Fruit fly (Drosophila melanogaster) whole organism, embryonic: ENCODE data around the gene CG1971.
A peak's percentile ranks its signal among the peaks of the same experiment; 100 is the strongest.

Experiments used
- Ada2b ChIP-seq: fragments of 200-800 bp; sonication (Bioruptor generic); IDR thresholded peaks from 2 replicates; pipeline ENCODE4 v1.3.6; 2022; ENCODE audit warnings: missing biosample characterization, missing genetic modification characterization
- Awh ChIP-seq: fragments of 200-800 bp; sonication (Bioruptor generic); IDR thresholded peaks from 2 replicates; pipeline ENCODE4, ENCODE4 v1.3.6; 2022; ENCODE audit warnings: missing biosample characterization, missing genetic modification characterization
- CG10565 ChIP-seq: fragments of 200-800 bp; sonication (Bioruptor generic); optimal IDR thresholded peaks from 3 replicates; lab custom pipeline; 2016; ENCODE audit warnings: missing biosample characterization, mild to moderate bottlenecking, missing genetic modification characterization
- CG10979 ChIP-seq: fragments of 200-800 bp; sonication (Bioruptor generic); optimal IDR thresholded peaks from 2 replicates; lab custom pipeline; 2018; ENCODE audit warnings: missing biosample characterization, mild to moderate bottlenecking, missing genetic modification characterization, moderate library complexity
- CG11560 ChIP-seq: fragments of 200-800 bp; sonication (Bioruptor generic); IDR thresholded peaks from 3 replicates; pipeline ENCODE4 v1.3.6; 2022; ENCODE audit warnings: missing biosample characterization, missing genetic modification characterization
- CG12104 ChIP-seq: fragments of 200-800 bp; sonication (Bioruptor generic); optimal IDR thresholded peaks from 3 replicates; lab custom pipeline; 2016; ENCODE audit warnings: missing biosample characterization, missing genetic modification characterization
- CG12391 ChIP-seq: fragments of 200-800 bp; sonication (Bioruptor generic); optimal IDR thresholded peaks from 3 replicates; lab custom pipeline; 2018; ENCODE audit warnings: missing biosample characterization, mild to moderate bottlenecking, missing genetic modification characterization, moderate library complexity
- CG12659 ChIP-seq: fragments of 200-800 bp; sonication (Bioruptor generic); optimal IDR thresholded peaks from 3 replicates; lab custom pipeline; 2017; ENCODE audit warnings: mild to moderate bottlenecking, missing biosample characterization, missing genetic modification reagents, missing genetic modification characterization
- CG14050 ChIP-seq: fragments of 200-800 bp; sonication (Bioruptor generic); IDR thresholded peaks from 3 replicates; pipeline ENCODE4 v1.3.6; 2022; ENCODE audit warnings: missing biosample characterization, missing genetic modification characterization
- CG15514 ChIP-seq: fragments of 200-800 bp; sonication (Bioruptor generic); optimal IDR thresholded peaks from 3 replicates; lab custom pipeline; 2017; ENCODE audit warnings: missing biosample characterization, missing genetic modification characterization, mild to moderate bottlenecking, moderate library complexity, missing genetic modification reagents
- CG1647 ChIP-seq: fragments of 200-800 bp; sonication (Bioruptor generic); optimal IDR thresholded peaks from 3 replicates; lab custom pipeline; 2016; ENCODE audit warnings: missing biosample characterization, missing genetic modification characterization
- CG17829 ChIP-seq: fragments of 200-800 bp; optimal IDR thresholded peaks from 2 replicates; lab custom pipeline; 2019; ENCODE audit warnings: missing biosample characterization, mild to moderate bottlenecking, missing genetic modification characterization, moderate library complexity
- CG2129 ChIP-seq: fragments of 200-800 bp; sonication (Bioruptor generic); IDR thresholded peaks from 2 replicates; pipeline ENCODE4 v1.3.6; 2022; ENCODE audit warnings: missing biosample characterization, missing genetic modification characterization; ENCODE audit not compliant: partially characterized antibody
- CG30403 ChIP-seq: fragments of 200-800 bp; sonication (Bioruptor generic); optimal IDR thresholded peaks from 3 replicates; lab custom pipeline; 2016; ENCODE audit warnings: missing biosample characterization, missing genetic modification characterization
- CG3281 ChIP-seq: fragments of 200-800 bp; sonication (Bioruptor generic); optimal IDR thresholded peaks from 3 replicates; lab custom pipeline; 2017; ENCODE audit warnings: missing biosample characterization, mild to moderate bottlenecking, missing genetic modification characterization
- CG4328 ChIP-seq: fragments of 200-800 bp; sonication (Bioruptor generic); optimal IDR thresholded peaks from 3 replicates; lab custom pipeline; 2017; ENCODE audit warnings: missing biosample characterization, missing genetic modification reagents, missing genetic modification characterization
- CG4730 ChIP-seq: fragments of 200-800 bp; sonication (Bioruptor generic); IDR thresholded peaks from 2 replicates; pipeline ENCODE4 v1.3.6; 2022; ENCODE audit warnings: missing biosample characterization, missing genetic modification characterization
- CG6175 ChIP-seq: fragments of 200-800 bp; sonication (Bioruptor generic); IDR thresholded peaks from 3 replicates; pipeline ENCODE4 v1.3.6; 2022; ENCODE audit warnings: missing biosample characterization, missing genetic modification characterization
- CG6765 ChIP-seq: fragments of 200-800 bp; sonication (Bioruptor generic); optimal IDR thresholded peaks from 3 replicates; lab custom pipeline; 2017; ENCODE audit warnings: missing biosample characterization, mild to moderate bottlenecking, missing genetic modification characterization
- CG7839 ChIP-seq: fragments of 200-800 bp; sonication (Bioruptor generic); optimal IDR thresholded peaks from 3 replicates; lab custom pipeline; 2018; ENCODE audit warnings: missing biosample characterization, mild to moderate bottlenecking, missing genetic modification characterization, moderate library complexity
- CG8388 ChIP-seq: fragments of 200-800 bp; sonication (Bioruptor generic); optimal IDR thresholded peaks from 2 replicates; lab custom pipeline; 2019; ENCODE audit warnings: missing biosample characterization, mild to moderate bottlenecking, missing genetic modification characterization, moderate library complexity
- CG9876 ChIP-seq: fragments of 200-800 bp; sonication (Bioruptor generic); optimal IDR thresholded peaks from 2 replicates; lab custom pipeline; 2016; ENCODE audit warnings: missing biosample characterization, missing genetic modification characterization
- CoRest ChIP-seq: fragments of 200-800 bp; sonication (Bioruptor generic); optimal IDR thresholded peaks from 3 replicates; lab custom pipeline; 2018; ENCODE audit warnings: missing biosample characterization, mild to moderate bottlenecking, missing genetic modification characterization, moderate library complexity
- Dfd ChIP-seq, 2 experiments: fragments of >200 bp; optimal IDR thresholded peaks; 2 replicates each; lab custom pipeline; 2017; ENCODE audit warnings: missing biosample characterization in 2 of 2, missing genetic modification characterization in 2 of 2
- Doc2 ChIP-seq: fragments of 200-800 bp; sonication (Bioruptor generic); IDR thresholded peaks from 2 replicates; pipeline ENCODE4 v1.3.6; 2022; ENCODE audit warnings: missing biosample characterization, missing genetic modification characterization
- E2f1 ChIP-seq: fragments of 200-800 bp; sonication (Bioruptor generic); IDR thresholded peaks from 2 replicates; pipeline ENCODE4 v1.3.6; 2022; ENCODE audit warnings: missing biosample characterization, missing genetic modification characterization
- Fer1 ChIP-seq: fragments of 200-800 bp; sonication (Bioruptor generic); optimal IDR thresholded peaks from 2 replicates; lab custom pipeline; 2017; ENCODE audit warnings: missing biosample characterization, mild to moderate bottlenecking, missing genetic modification characterization
- Gsc ChIP-seq: fragments of 200-800 bp; sonication (Bioruptor generic); IDR thresholded peaks from 2 replicates; pipeline ENCODE4 v1.3.6; 2022; ENCODE audit warnings: missing biosample characterization, missing genetic modification characterization
- H15 ChIP-seq: fragments of 200-800 bp; sonication (Bioruptor generic); IDR thresholded peaks from 3 replicates; pipeline ENCODE4 v1.3.6; 2022; ENCODE audit warnings: missing biosample characterization, missing genetic modification characterization
- Oaz ChIP-seq: fragments of 200-800 bp; sonication (Bioruptor generic); IDR thresholded peaks from 2 replicates; pipeline ENCODE4 v1.3.6; 2022; ENCODE audit warnings: missing biosample characterization, missing genetic modification characterization
- Ssrp ChIP-seq: fragments of 200-800 bp; sonication (Bioruptor generic); optimal IDR thresholded peaks from 2 replicates; lab custom pipeline; 2018; ENCODE audit warnings: missing biosample characterization, mild to moderate bottlenecking, missing genetic modification characterization, moderate library complexity
- Xbp1 ChIP-seq: fragments of 200-800 bp; sonication (Bioruptor generic); optimal IDR thresholded peaks from 3 replicates; lab custom pipeline; 2016; ENCODE audit warnings: missing biosample characterization, mild to moderate bottlenecking, missing genetic modification characterization
- ara ChIP-seq: fragments of 200-800 bp; sonication (Bioruptor generic); IDR thresholded peaks from 2 replicates; pipeline ENCODE4 v1.3.6; 2022; ENCODE audit warnings: missing biosample characterization, missing genetic modification characterization
- chif ChIP-seq, 2 experiments: fragments of 200-800 bp; sonication (Bioruptor generic); optimal IDR thresholded peaks; 3 replicates each; lab custom pipeline; 2016; ENCODE audit warnings: missing biosample characterization in 2 of 2, missing genetic modification characterization in 2 of 2
- corto ChIP-seq: fragments of 200-800 bp; sonication (Bioruptor generic); optimal IDR thresholded peaks from 2 replicates; lab custom pipeline; 2016; ENCODE audit warnings: missing biosample characterization, mild to moderate bottlenecking, missing genetic modification characterization, moderate library complexity
- dan ChIP-seq: fragments of 200-800 bp; sonication (Bioruptor generic); IDR thresholded peaks from 2 replicates; pipeline ENCODE4 v1.3.6; 2022; ENCODE audit warnings: missing biosample characterization, missing genetic modification characterization
- ftz-f1 ChIP-seq: fragments of 200-800 bp; sonication (Bioruptor generic); optimal IDR thresholded peaks from 2 replicates; lab custom pipeline; 2016; ENCODE audit warnings: missing biosample characterization, missing genetic modification characterization
- gce ChIP-seq: fragments of 200-800 bp; sonication (Bioruptor generic); IDR thresholded peaks from 3 replicates; pipeline ENCODE4 v1.3.6; 2022; ENCODE audit warnings: missing biosample characterization, missing genetic modification characterization
- gt ChIP-seq: fragments of 200-800 bp; sonication (Bioruptor generic); IDR thresholded peaks from 2 replicates; pipeline ENCODE4 v1.3.6; 2022; ENCODE audit warnings: missing biosample characterization, missing genetic modification characterization
- hb ChIP-seq: fragments of 200-800 bp; sonication (Bioruptor generic); IDR thresholded peaks from 3 replicates; pipeline ENCODE4 v1.3.6; 2022; ENCODE audit warnings: missing biosample characterization, missing genetic modification characterization; ENCODE audit not compliant: partially characterized antibody
- nau ChIP-seq: fragments of 200-800 bp; sonication (Bioruptor generic); optimal IDR thresholded peaks from 3 replicates; lab custom pipeline; 2017; ENCODE audit warnings: missing biosample characterization, mild to moderate bottlenecking, missing genetic modification characterization, missing genetic modification reagents
- pan ChIP-seq, 4 experiments: fragments of >200 bp in 3 of 4; fragments of 200-800 bp in 1 of 4; sonication (Bioruptor generic) in 1 of 4; optimal IDR thresholded peaks in 3 of 4; IDR thresholded peaks in 1 of 4; 2 replicates each; pipeline versions ENCODE4 v1.3.6 to Lab custom; 2017 to 2022; ENCODE audit warnings: missing biosample characterization in 2 of 4, missing genetic modification characterization in 2 of 4, mixed read lengths in 1 of 4
- pita ChIP-seq: fragments of 200-800 bp; sonication (Bioruptor generic); optimal IDR thresholded peaks from 2 replicates; lab custom pipeline; 2017; ENCODE audit warnings: missing biosample characterization, mild to moderate bottlenecking, missing genetic modification characterization
- psq ChIP-seq: fragments of 200-800 bp; sonication (Bioruptor generic); optimal IDR thresholded peaks from 2 replicates; lab custom pipeline; 2017; ENCODE audit warnings: missing biosample characterization, missing genetic modification characterization
- repo ChIP-seq: fragments of 200-800 bp; sonication (Bioruptor generic); optimal IDR thresholded peaks from 2 replicates; lab custom pipeline; 2016; ENCODE audit warnings: missing biosample characterization, missing genetic modification characterization
- row ChIP-seq: fragments of 200-800 bp; sonication (Bioruptor generic); IDR thresholded peaks from 3 replicates; pipeline ENCODE4 v1.3.6; 2022; ENCODE audit warnings: missing biosample characterization, missing genetic modification characterization
- sqz ChIP-seq: fragments of 200-800 bp; sonication (Bioruptor generic); optimal IDR thresholded peaks from 3 replicates; lab custom pipeline; 2018; ENCODE audit warnings: missing biosample characterization, mild to moderate bottlenecking, missing genetic modification characterization
- sr ChIP-seq: fragments of 200-800 bp; sonication (Bioruptor generic); IDR thresholded peaks from 3 replicates; pipeline ENCODE4 v1.3.6; 2022; ENCODE audit warnings: missing biosample characterization, missing genetic modification characterization
- stwl ChIP-seq: fragments of 200-800 bp; sonication (Bioruptor generic); optimal IDR thresholded peaks from 3 replicates; lab custom pipeline; 2018; ENCODE audit warnings: missing biosample characterization, mild to moderate bottlenecking, missing genetic modification characterization, moderate library complexity
- z ChIP-seq: fragments of 200-800 bp; sonication (Bioruptor generic); IDR thresholded peaks from 3 replicates; pipeline ENCODE4 v1.3.6; 2022; ENCODE audit warnings: missing biosample characterization, missing genetic modification characterization

The CG1971 gene

DNA sequence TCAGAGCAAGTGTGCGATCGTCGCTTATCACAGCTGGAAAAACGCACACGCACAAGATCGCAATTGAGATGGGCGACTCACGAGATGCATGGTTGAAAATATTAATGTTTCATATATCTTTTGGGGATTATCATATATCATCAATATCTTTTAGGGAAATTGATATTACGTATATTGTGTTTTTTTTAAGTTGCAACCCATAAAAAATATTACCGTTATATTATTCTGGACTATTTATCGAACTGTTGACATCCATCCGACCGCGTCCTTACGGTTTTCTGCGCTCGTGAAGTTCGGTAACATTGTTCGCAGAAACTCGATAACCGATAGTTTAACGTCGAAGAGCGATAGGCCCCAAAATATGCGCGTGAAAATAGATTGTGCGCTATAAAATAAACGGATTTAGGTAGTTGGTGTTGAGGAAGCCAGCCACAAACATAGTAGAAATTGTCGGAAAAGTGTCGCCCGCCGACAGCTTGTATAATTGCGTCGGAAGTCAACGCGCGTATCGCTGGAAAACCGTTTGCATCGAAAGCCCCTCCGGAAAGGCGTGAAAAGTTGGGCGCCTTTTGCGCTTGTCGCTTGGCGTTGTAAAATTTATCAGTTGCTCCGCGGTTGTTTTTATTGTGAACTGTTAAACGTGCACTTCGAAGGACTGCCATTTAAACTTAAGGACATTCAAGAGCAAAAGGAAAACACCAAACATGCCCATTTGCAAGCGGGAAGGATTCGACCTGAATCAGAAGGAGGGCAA lies 11.4 kb upstream of the CG1971 start, which contains the start of the genes Mccc1 and Acf (continued):
- TF ChIP-seq CG2129 (no peak; the same call in 1 of the 2 replicates), Awh (GFP tag; lab: Robert Waterston, UW) (no peak), Gsc (GFP tag; lab: Robert Waterston, UW) (no peak), CG14050 (GFP tag; lab: Robert Waterston, UW) (no peak), dan (GFP tag; lab: Robert Waterston, UW) (no peak), E2f1 (GFP tag; lab: Robert Waterston, UW) (no peak), CG1647 (GFP tag; lab: Kevin White, UChicago) (no peak), CG9876 (GFP tag; lab: Kevin White, UChicago) (no peak), CG8388 (GFP tag; lab: Kevin White, UChicago) (no peak), CG17829 (tag; lab: Kevin White, UChicago) (peak; percentile 59), nau (GFP tag; lab: Kevin White, UChicago) (no peak), gce (no peak), hb (GFP tag; lab: Robert Waterston, UW) (no peak), CG6765 (GFP tag; lab: Kevin White, UChicago) (no peak), Ssrp (tag; lab: Kevin White, UChicago) (no peak), z (GFP tag; lab: Robert Waterston, UW) (no peak), H15 (GFP tag; lab: Robert Waterston, UW) (no peak), sr (GFP tag; lab: Robert Waterston, UW) (no peak), CG30403 (GFP tag; lab: Kevin White, UChicago) (peak; percentile 65), Dfd (GFP tag; optimal IDR thresholded peaks at IDR 0.05; lab: Kevin White, UChicago) (no peak), CG10979 (tag; lab: Kevin White, UChicago) (peak; percentile 7), pan (optimal IDR thresholded peaks at IDR 0.05; lab: Kevin White, UChicago) (no peak), pan (GFP tag; optimal IDR thresholded peaks at IDR 0.05 in 1 of 2, IDR thresholded peaks at IDR 0.05 in 1 of 2) (peak in 1 of 2 experiments; percentile 43), CG11560 (no peak), Xbp1 (GFP tag; lab: Kevin White, UChicago) (no peak), Doc2 (GFP tag; lab: Robert Waterston, UW) (no peak), CG6175 (GFP tag; lab: Robert Waterston, UW) (no peak), chif (GFP tag; optimal IDR thresholded peaks at IDR 0.05; lab: Kevin White, UChicago) (peak in 1 of 2 experiments; percentile 31), CoRest (tag; lab: Kevin White, UChicago) (no peak), sqz (GFP tag; lab: Kevin White, UChicago) (no peak), CG4730 (GFP tag; lab: Robert Waterston, UW) (no peak), gt (no peak), stwl (tag; lab: Kevin White, UChicago) (peak; percentile 86), ftz-f1 (peak; percentile 4), CG10565 (GFP tag; lab: Kevin White, UChicago) (no peak), CG12659 (peak; percentile 37), CG7839 (no peak), CG3281 (no peak), row (peak; percentile 77), Fer1 (GFP tag; lab: Kevin White, UChicago) (no peak), CG12104 (no peak), pita (GFP tag; lab: Kevin White, UChicago) (no peak), CG12391 (tag; lab: Kevin White, UChicago) (no peak), CG15514 (GFP tag; lab: Kevin White, UChicago) (peak; percentile 89), CG4328 (no peak), psq (GFP tag; lab: Kevin White, UChicago) (no peak), corto (no peak), ara (GFP tag; lab: Robert Waterston, UW) (no peak), Oaz (GFP tag; lab: Robert Waterston, UW) (no peak), Ada2b (GFP tag; lab: Robert Waterston, UW) (peak; percentile 57), repo (GFP tag; lab: Kevin White, UChicago) (no peak)
